Worm (Caenorhabditis elegans) whole organism, L4 larva: Measurements from ENCODE around the gene R155.5.

ENCODE experiments used
- F26F4.8 ChIP-seq: fragments of 200-800 bp; sonication (Bioruptor generic); conservative IDR thresholded peaks from 2 replicates; pipeline ENCODE4 v1.3.6; 2022; ENCODE audit warnings: missing genetic modification characterization, missing compliant biosample characterization
- Y105C5A.15 ChIP-seq: fragments of 200-800 bp; sonication (Bioruptor generic); IDR thresholded peaks from 2 replicates; pipeline ENCODE4 v1.3.6; 2022; ENCODE audit warnings: missing genetic modification characterization, missing compliant biosample characterization
- Y5F2A.4 ChIP-seq: fragments of 200-800 bp; sonication (Bioruptor generic); optimal IDR thresholded peaks from 2 replicates; lab custom pipeline; 2018; ENCODE audit warnings: mild to moderate bottlenecking, missing genetic modification characterization, missing compliant biosample characterization
- ZK337.2 ChIP-seq: fragments of 200-800 bp; sonication (Bioruptor generic); IDR thresholded peaks from 2 replicates; pipeline ENCODE4 v1.3.6; 2022; ENCODE audit warnings: missing genetic modification reagents, missing genetic modification characterization, missing compliant biosample characterization
- aly-2 ChIP-seq: sonication (generic microtip); optimal IDR thresholded peaks from 2 replicates; lab custom pipeline; 2018; ENCODE audit warnings: missing biosample characterization, missing genetic modification characterization
- ceh-28 ChIP-seq: fragments of 150-350 bp; optimal IDR thresholded peaks from 2 replicates; lab custom pipeline; 2014; ENCODE audit warnings: missing biosample characterization, missing genetic modification reagents, missing genetic modification characterization
- dmd-6 ChIP-seq: fragments of 200-800 bp; sonication (Bioruptor generic); IDR thresholded peaks from 2 replicates; pipeline ENCODE4 v1.3.6; 2022; ENCODE audit warnings: missing genetic modification reagents, missing genetic modification characterization, missing compliant biosample characterization
- duxl-1 ChIP-seq: sonication (generic microtip); optimal IDR thresholded peaks from 2 replicates; lab custom pipeline; 2016; ENCODE audit warnings: mild to moderate bottlenecking, missing genetic modification characterization, moderate library complexity, missing compliant biosample characterization; ENCODE audit not compliant: poor library complexity
- egl-27 ChIP-seq: sonication (generic microtip); optimal IDR thresholded peaks from 3 replicates; lab custom pipeline; 2017; ENCODE audit warnings: missing biosample characterization, missing genetic modification reagents, missing genetic modification characterization
- egl-43 ChIP-seq: fragments of 200-800 bp; sonication (Bioruptor generic); IDR thresholded peaks from 2 replicates; pipeline ENCODE4 v1.3.6; 2022; ENCODE audit warnings: missing genetic modification reagents, missing genetic modification characterization, missing compliant biosample characterization
- hlh-30 ChIP-seq: sonication (generic microtip); optimal IDR thresholded peaks from 2 replicates; lab custom pipeline; 2017; ENCODE audit warnings: antibody characterized with exemption, mild to moderate bottlenecking, missing genetic modification characterization, missing compliant biosample characterization; ENCODE audit not compliant: insufficient read depth
- lir-3 ChIP-seq: sonication (generic microtip); optimal IDR thresholded peaks from 2 replicates; lab custom pipeline; 2016; ENCODE audit warnings: mild to moderate bottlenecking, missing genetic modification characterization, missing compliant biosample characterization
- madf-5 ChIP-seq, 2 experiments: fragments of 200-800 bp; sonication (Bioruptor generic); IDR thresholded peaks; 2 replicates each; pipeline ENCODE4 v1.3.6; 2022; ENCODE audit warnings: missing compliant biosample characterization in 2 of 2, missing genetic modification characterization in 2 of 2
- mxl-2 ChIP-seq: fragments of 200-800 bp; sonication (Bioruptor generic); conservative IDR thresholded peaks from 2 replicates; pipeline ENCODE4 v1.3.6; 2022; ENCODE audit warnings: missing genetic modification reagents, missing genetic modification characterization, missing compliant biosample characterization
- nhr-11 ChIP-seq: fragments of 150-350 bp; optimal IDR thresholded peaks from 2 replicates; lab custom pipeline; 2014; ENCODE audit warnings: missing biosample characterization, missing genetic modification characterization
- nhr-237 ChIP-seq: sonication (generic microtip); optimal IDR thresholded peaks from 2 replicates; lab custom pipeline; 2017; ENCODE audit warnings: missing biosample characterization, missing genetic modification characterization
- pha-4 ChIP-seq, 2 experiments: fragments of 150-350 bp in 1 of 2; fragments of 200-800 bp in 1 of 2; sonication (Bioruptor generic) in 1 of 2; IDR thresholded peaks in 1 of 2; optimal IDR thresholded peaks in 1 of 2; 2 replicates each; pipeline versions ENCODE4 v1.3.6 to Lab custom; 2014 to 2022; ENCODE audit warnings: missing genetic modification characterization in 2 of 2, missing genetic modification reagents in 2 of 2, missing biosample characterization in 1 of 2, missing compliant biosample characterization in 1 of 2
- pqm-1 ChIP-seq: sonication (generic microtip); optimal IDR thresholded peaks from 2 replicates; lab custom pipeline; 2017; ENCODE audit warnings: missing biosample characterization, missing genetic modification characterization
- set-16 ChIP-seq: fragments of 200-800 bp; sonication (Bioruptor generic); IDR thresholded peaks from 2 replicates; pipeline ENCODE4 v1.3.6; 2022; ENCODE audit warnings: missing genetic modification reagents, missing genetic modification characterization, missing compliant biosample characterization
- snpc-1.2 ChIP-seq: fragments of 200-800 bp; sonication (Bioruptor generic); IDR thresholded peaks from 2 replicates; pipeline ENCODE4 v1.3.6; 2022; ENCODE audit warnings: missing genetic modification reagents, missing genetic modification characterization, missing compliant biosample characterization
- spr-3 ChIP-seq: fragments of 200-800 bp; sonication (Bioruptor generic); optimal IDR thresholded peaks from 2 replicates; lab custom pipeline; 2018; ENCODE audit warnings: mild to moderate bottlenecking, missing genetic modification characterization, missing compliant biosample characterization
- tag-97 ChIP-seq: fragments of 200-800 bp; sonication (Bioruptor generic); IDR thresholded peaks from 2 replicates; pipeline ENCODE4 v1.3.6; 2022; ENCODE audit warnings: missing genetic modification characterization, missing compliant biosample characterization
- tra-1 ChIP-seq: fragments of 200-800 bp; sonication (Bioruptor generic); IDR thresholded peaks from 2 replicates; pipeline ENCODE4 v1.3.6; 2022; ENCODE audit warnings: missing genetic modification reagents, missing genetic modification characterization, missing compliant biosample characterization
- unc-130 ChIP-seq: sonication (generic microtip); optimal IDR thresholded peaks from 2 replicates; lab custom pipeline; 2016; ENCODE audit warnings: missing genetic modification reagents, missing genetic modification characterization, missing compliant biosample characterization
- unc-62 ChIP-seq, 3 experiments: fragments of 150-350 bp in 1 of 3; sonication (generic microtip); optimal IDR thresholded peaks in 2 of 3; peaks in 1 of 3; 1 replicate in 1 of 3; 2 replicates in 2 of 3; lab custom pipeline; 2014 to 2017; ENCODE audit warnings: missing biosample characterization in 3 of 3, missing genetic modification characterization in 3 of 3, missing genetic modification reagents in 3 of 3, missing genotype in 1 of 3
- zag-1 ChIP-seq: fragments of 150-350 bp; optimal IDR thresholded peaks from 2 replicates; lab custom pipeline; 2014; ENCODE audit warnings: missing biosample characterization, missing genetic modification characterization
- zfp-2 ChIP-seq: sonication (generic microtip); optimal IDR thresholded peaks from 2 replicates; lab custom pipeline; 2016; ENCODE audit warnings: mild to moderate bottlenecking, missing genetic modification characterization, missing compliant biosample characterization
- zip-2 ChIP-seq: fragments of 150-350 bp; optimal IDR thresholded peaks from 2 replicates; lab custom pipeline; 2014; ENCODE audit warnings: missing biosample characterization, missing genetic modification characterization
- ztf-11 ChIP-seq: fragments of 150-350 bp; optimal IDR thresholded peaks from 2 replicates; lab custom pipeline; 2014; ENCODE audit warnings: missing biosample characterization, missing genetic modification characterization

R155.5 gene

ce11 chrIII:2006937-2007336, 36.6 kb upstream of the R155.5 start:
- no peak for TF ChIP-seq ztf-11
- peak; percentile 89 for TF ChIP-seq ceh-28 (tag; lab: Kevin White, UChicago)

- TF ChIP-seq mxl-2 (GFP tag; lab: Robert Waterston, UW) (no peak), snpc-1.2 (GFP tag; lab: Robert Waterston, UW) (no peak), zip-2 (no peak), pha-4 (GFP tag; IDR thresholded peaks at IDR 0.05; lab: Robert Waterston, UW) (no peak), pha-4 (tag; optimal IDR thresholded peaks at IDR 0.05; lab: Kevin White, UChicago) (no peak), madf-5 (GFP tag; IDR thresholded peaks at IDR 0.05; lab: Robert Waterston, UW) (no peak), egl-27 (no peak), Y105C5A.15 (no peak), F26F4.8 (GFP tag; lab: Robert Waterston, UW) (no peak), tra-1 (no peak), zag-1 (tag; lab: Kevin White, UChicago) (no peak), lir-3 (tag; lab: Kevin White, UChicago) (no peak), dmd-6 (GFP tag; lab: Robert Waterston, UW) (no peak), egl-43 (GFP tag; lab: Robert Waterston, UW) (no peak), zfp-2 (tag; lab: Kevin White, UChicago) (no peak), aly-2 (tag; lab: Kevin White, UChicago) (no peak)
Observed at ce11 chrIII:2005729-2006128, 35.4 kb upstream of the R155.5 start, which contains the start of gene Y39A3B.1. Y39A3B.1 (plus strand) TSS chrIII:2006029.

ce11 chrIII:2001210-2001609, 30.9 kb upstream of the R155.5 start:
- TF ChIP-seq unc-62 (GFP tag; optimal IDR thresholded peaks at IDR 0.05 in 1 of 2; lab: Kevin White, UChicago), result peak in 1 of 2 experiments; percentile 30
- no peak for TF ChIP-seq unc-62 (tag; optimal IDR thresholded peaks at IDR 0.05; lab: Kevin White, UChicago)
- no peak for TF ChIP-seq pqm-1 (tag; lab: Kevin White, UChicago)
- peak; percentile 72 for TF ChIP-seq ceh-28 (tag; lab: Kevin White, UChicago)

- TF ChIP-seq aly-2 (tag; lab: Kevin White, UChicago) (no peak), duxl-1 (tag; lab: Kevin White, UChicago) (no peak), Y5F2A.4 (GFP tag; lab: Kevin White, UChicago) (no peak), ZK337.2 (no peak), unc-130 (GFP tag; lab: Kevin White, UChicago) (no peak), spr-3 (no peak), nhr-11 (tag; lab: Kevin White, UChicago) (no peak), tag-97 (GFP tag; lab: Robert Waterston, UW) (no peak), set-16 (GFP tag; lab: Robert Waterston, UW) (no peak)
Observed at ce11 chrIII:1997569-1997968, 27.2 kb upstream of the R155.5 start, which contains the start of gene lgc-42. lgc-42 (plus strand) TSS chrIII:1997869.

ce11 chrIII:1989940-1990339, 19.6 kb upstream of the R155.5 start:
- TF ChIP-seq nhr-237 (tag; lab: Kevin White, UChicago), result no peak
- peak; percentile 60 for TF ChIP-seq set-16 (GFP tag; lab: Robert Waterston, UW)

ce11 chrIII:1987693-1988092, 17.4 kb upstream of the R155.5 start, which contains the start of gene Y39A3B.8:
Y39A3B.8 (plus strand) TSS chrIII:1987993.
- TF ChIP-seq unc-62 (GFP tag; optimal IDR thresholded peaks at IDR 0.05 in 1 of 2; lab: Kevin White, UChicago) (peak in 1 of 2 experiments; percentile 34), unc-62 (tag; optimal IDR thresholded peaks at IDR 0.05; lab: Kevin White, UChicago) (no peak), hlh-30 (tag; lab: Kevin White, UChicago) (no peak)
